Fruit fly (Drosophila melanogaster) whole organism, embryonic: ENCODE results near the gene loqs.
A peak's percentile ranks its signal among the peaks of the same experiment; 100 is the strongest.

Experiments
- Adf1 ChIP-seq: fragments of 200-800 bp; sonication (Bioruptor generic); IDR thresholded peaks from 2 replicates; pipeline ENCODE4 v1.3.6; 2022; ENCODE audit warnings: missing biosample characterization, missing genetic modification characterization
- Atf6 ChIP-seq: fragments of 200-800 bp; sonication (Bioruptor generic); IDR thresholded peaks from 2 replicates; pipeline ENCODE4 v1.3.6; 2022; ENCODE audit warnings: missing biosample characterization, missing genetic modification characterization
- BEAF-32 ChIP-seq: fragments of 200-800 bp; sonication (Bioruptor generic); optimal IDR thresholded peaks from 3 replicates; lab custom pipeline; 2017; ENCODE audit warnings: missing biosample characterization, missing genetic modification characterization, mild to moderate bottlenecking, moderate library complexity, missing genetic modification reagents
- Blimp-1 ChIP-seq: fragments of 200-800 bp; sonication (Bioruptor generic); optimal IDR thresholded peaks from 3 replicates; lab custom pipeline; 2018; ENCODE audit warnings: missing biosample characterization, missing genetic modification characterization, mild to moderate bottlenecking, moderate library complexity, missing genetic modification reagents
- Bteb2 ChIP-seq: fragments of 200-800 bp; sonication (Bioruptor generic); optimal IDR thresholded peaks from 2 replicates; lab custom pipeline; 2016; ENCODE audit warnings: missing biosample characterization, missing genetic modification characterization
- CG11093 ChIP-seq: fragments of 200-800 bp; sonication (Bioruptor generic); IDR thresholded peaks from 3 replicates; pipeline ENCODE4 v1.3.6; 2022; ENCODE audit warnings: missing biosample characterization, missing genetic modification characterization
- CG12942 ChIP-seq: fragments of 200-800 bp; sonication (Bioruptor generic); optimal IDR thresholded peaks from 3 replicates; lab custom pipeline; 2016; ENCODE audit warnings: missing biosample characterization, missing genetic modification characterization
- CG14050 ChIP-seq: fragments of 200-800 bp; sonication (Bioruptor generic); IDR thresholded peaks from 3 replicates; pipeline ENCODE4 v1.3.6; 2022; ENCODE audit warnings: missing biosample characterization, missing genetic modification characterization
- CG14965 ChIP-seq: fragments of 200-800 bp; sonication (Bioruptor generic); optimal IDR thresholded peaks from 2 replicates; lab custom pipeline; 2016; ENCODE audit warnings: missing biosample characterization, missing genetic modification characterization, borderline replicate concordance
- CG15073 ChIP-seq: fragments of 200-800 bp; sonication (Bioruptor generic); optimal IDR thresholded peaks from 2 replicates; lab custom pipeline; 2016; ENCODE audit warnings: missing biosample characterization, missing genetic modification characterization
- CG1603 ChIP-seq: fragments of 200-800 bp; sonication (Bioruptor generic); optimal IDR thresholded peaks from 2 replicates; lab custom pipeline; 2019; ENCODE audit warnings: missing biosample characterization, mild to moderate bottlenecking, missing genetic modification characterization, moderate library complexity
- CG1647 ChIP-seq: fragments of 200-800 bp; sonication (Bioruptor generic); optimal IDR thresholded peaks from 3 replicates; lab custom pipeline; 2016; ENCODE audit warnings: missing biosample characterization, missing genetic modification characterization
- CG17186 ChIP-seq: fragments of 200-800 bp; sonication (Bioruptor generic); optimal IDR thresholded peaks from 3 replicates; lab custom pipeline; 2017; ENCODE audit warnings: missing biosample characterization, missing genetic modification reagents, missing genetic modification characterization
- CG17361 ChIP-seq: fragments of 200-800 bp; sonication (Bioruptor generic); IDR thresholded peaks from 3 replicates; pipeline ENCODE4 v1.3.6; 2022; ENCODE audit warnings: missing biosample characterization, missing genetic modification characterization
- CG2116 ChIP-seq: fragments of 200-800 bp; sonication (Bioruptor generic); optimal IDR thresholded peaks from 3 replicates; lab custom pipeline; 2018; ENCODE audit warnings: missing biosample characterization, mild to moderate bottlenecking, missing genetic modification characterization
- CG6254 ChIP-seq: fragments of 200-800 bp; sonication (Bioruptor generic); optimal IDR thresholded peaks from 3 replicates; lab custom pipeline; 2017; ENCODE audit warnings: mild to moderate bottlenecking, missing biosample characterization, missing genetic modification reagents, missing genetic modification characterization
- CG7839 ChIP-seq: fragments of 200-800 bp; sonication (Bioruptor generic); optimal IDR thresholded peaks from 3 replicates; lab custom pipeline; 2018; ENCODE audit warnings: missing biosample characterization, mild to moderate bottlenecking, missing genetic modification characterization, moderate library complexity
- CG7963 ChIP-seq: fragments of 200-800 bp; sonication (Bioruptor generic); IDR thresholded peaks from 3 replicates; pipeline ENCODE4 v1.3.6; 2022; ENCODE audit warnings: missing biosample characterization, missing genetic modification characterization; ENCODE audit not compliant: partially characterized antibody
- CG8924 ChIP-seq: fragments of 200-800 bp; optimal IDR thresholded peaks from 3 replicates; lab custom pipeline; 2019; ENCODE audit warnings: missing biosample characterization, mild to moderate bottlenecking, missing genetic modification characterization, moderate library complexity
- CG9727 ChIP-seq: fragments of 200-800 bp; sonication (Bioruptor generic); optimal IDR thresholded peaks from 3 replicates; lab custom pipeline; 2017; ENCODE audit warnings: missing biosample characterization, mild to moderate bottlenecking, missing genetic modification characterization
- CrebB ChIP-seq: fragments of 200-800 bp; sonication (Bioruptor generic); optimal IDR thresholded peaks from 3 replicates; lab custom pipeline; 2018; ENCODE audit warnings: missing biosample characterization, mild to moderate bottlenecking, missing genetic modification characterization
- Doc3 ChIP-seq: fragments of 200-800 bp; sonication (Bioruptor generic); IDR thresholded peaks from 3 replicates; pipeline ENCODE4 v1.3.6; 2022; ENCODE audit warnings: missing biosample characterization, missing genetic modification characterization; ENCODE audit not compliant: partially characterized antibody
- Dref ChIP-seq: fragments of 200-800 bp; sonication (Bioruptor generic); IDR thresholded peaks from 2 replicates; pipeline ENCODE4 v1.3.6; 2022; ENCODE audit warnings: missing biosample characterization, missing genetic modification characterization
- HmgZ ChIP-seq: fragments of 200-800 bp; sonication (Bioruptor generic); optimal IDR thresholded peaks from 2 replicates; lab custom pipeline; 2018; ENCODE audit warnings: missing biosample characterization, mild to moderate bottlenecking, missing genetic modification characterization
- Hr3 ChIP-seq: fragments of 200-800 bp; sonication (Bioruptor generic); optimal IDR thresholded peaks from 3 replicates; lab custom pipeline; 2016; ENCODE audit warnings: missing biosample characterization, missing genetic modification characterization
- Hr51 ChIP-seq, 2 experiments: fragments of 200-800 bp; sonication (Bioruptor generic); optimal IDR thresholded peaks; 2 replicates in 1 of 2; 3 replicates in 1 of 2; lab custom pipeline; 2016 to 2018; ENCODE audit warnings: missing biosample characterization in 2 of 2, missing genetic modification characterization in 2 of 2, mild to moderate bottlenecking in 1 of 2, moderate library complexity in 1 of 2
- Hr78 ChIP-seq, 2 experiments: fragments of 200-800 bp in 1 of 2; fragments of >200 bp in 1 of 2; sonication (Bioruptor generic) in 1 of 2; optimal IDR thresholded peaks; 2 replicates each; lab custom pipeline; 2017 to 2019; ENCODE audit warnings: missing biosample characterization in 2 of 2, missing genetic modification characterization in 2 of 2, mild to moderate bottlenecking in 1 of 2, moderate library complexity in 1 of 2
- Lim3 ChIP-seq: fragments of 200-800 bp; sonication (Bioruptor generic); IDR thresholded peaks from 2 replicates; pipeline ENCODE4 v1.3.6; 2022; ENCODE audit warnings: missing biosample characterization, missing genetic modification characterization
- Optix ChIP-seq: fragments of 200-800 bp; sonication (Bioruptor generic); IDR thresholded peaks from 3 replicates; pipeline ENCODE4 v1.3.6; 2022; ENCODE audit warnings: missing biosample characterization, missing genetic modification characterization
- Scr ChIP-seq: fragments of 200-800 bp; sonication (Bioruptor generic); IDR thresholded peaks from 2 replicates; pipeline ENCODE4 v1.3.6; 2022; ENCODE audit warnings: missing biosample characterization, missing genetic modification characterization; ENCODE audit not compliant: partially characterized antibody
- Sry-β ChIP-seq: fragments of 200-800 bp; sonication (Bioruptor generic); optimal IDR thresholded peaks from 2 replicates; lab custom pipeline; 2018; ENCODE audit warnings: missing biosample characterization, mild to moderate bottlenecking, missing genetic modification characterization, moderate library complexity
- ash1 ChIP-seq: fragments of 200-800 bp; sonication (Bioruptor generic); optimal IDR thresholded peaks from 2 replicates; lab custom pipeline; 2018; ENCODE audit warnings: missing biosample characterization, mild to moderate bottlenecking, missing genetic modification characterization
- ato ChIP-seq: fragments of 200-800 bp; sonication (Bioruptor generic); IDR thresholded peaks from 2 replicates; pipeline ENCODE4 v1.3.6; 2022; ENCODE audit warnings: missing biosample characterization, missing genetic modification characterization; ENCODE audit not compliant: partially characterized antibody
- chinmo ChIP-seq: fragments of 200-800 bp; sonication (Bioruptor generic); IDR thresholded peaks from 4 replicates; pipeline ENCODE4 v1.3.6; 2022; ENCODE audit warnings: missing biosample characterization, missing genetic modification characterization; ENCODE audit not compliant: partially characterized antibody
- chn ChIP-seq: fragments of 200-800 bp; sonication (Bioruptor generic); optimal IDR thresholded peaks from 2 replicates; lab custom pipeline; 2016; ENCODE audit warnings: missing biosample characterization, missing genetic modification characterization
- da ChIP-seq: fragments of 200-800 bp; sonication (Bioruptor generic); optimal IDR thresholded peaks from 2 replicates; lab custom pipeline; 2016; ENCODE audit warnings: missing biosample characterization, missing genetic modification characterization
- dan ChIP-seq: fragments of 200-800 bp; sonication (Bioruptor generic); IDR thresholded peaks from 2 replicates; pipeline ENCODE4 v1.3.6; 2022; ENCODE audit warnings: missing biosample characterization, missing genetic modification characterization
- eve ChIP-seq, 2 experiments: fragments of >200 bp; optimal IDR thresholded peaks; 2 replicates each; lab custom pipeline; 2017; ENCODE audit warnings: missing biosample characterization in 2 of 2, missing genetic modification characterization in 2 of 2
- fd64A ChIP-seq: fragments of 200-800 bp; sonication (Bioruptor generic); optimal IDR thresholded peaks from 3 replicates; lab custom pipeline; 2018; ENCODE audit warnings: missing biosample characterization, mild to moderate bottlenecking, missing genetic modification characterization
- kni ChIP-seq: fragments of 200-800 bp; sonication (Bioruptor generic); optimal IDR thresholded peaks from 3 replicates; lab custom pipeline; 2017; ENCODE audit warnings: mild to moderate bottlenecking, missing biosample characterization, missing genetic modification reagents, missing genetic modification characterization
- mld ChIP-seq: fragments of 200-800 bp; sonication (Bioruptor generic); IDR thresholded peaks from 3 replicates; pipeline ENCODE4 v1.3.6; 2022; ENCODE audit warnings: missing biosample characterization, missing genetic modification characterization; ENCODE audit not compliant: partially characterized antibody
- phol ChIP-seq: fragments of 200-800 bp; sonication (Bioruptor generic); optimal IDR thresholded peaks from 3 replicates; lab custom pipeline; 2018; ENCODE audit warnings: missing biosample characterization, mild to moderate bottlenecking, missing genetic modification characterization, moderate library complexity
- pum ChIP-seq: fragments of 200-800 bp; sonication (Bioruptor generic); optimal IDR thresholded peaks from 2 replicates; lab custom pipeline; 2016; ENCODE audit warnings: missing biosample characterization, missing genetic modification characterization
- rib ChIP-seq: fragments of 200-800 bp; sonication (Bioruptor generic); IDR thresholded peaks from 2 replicates; pipeline ENCODE4 v1.3.6; 2022; ENCODE audit warnings: missing biosample characterization, missing genetic modification characterization
- sna ChIP-seq: fragments of 200-800 bp; sonication (Bioruptor generic); IDR thresholded peaks from 2 replicates; pipeline ENCODE4 v1.3.6; 2022; ENCODE audit warnings: missing biosample characterization, missing genetic modification characterization; ENCODE audit not compliant: partially characterized antibody
- so ChIP-seq: fragments of 200-800 bp; sonication (Bioruptor generic); IDR thresholded peaks from 3 replicates; pipeline ENCODE4 v1.3.6; 2022; ENCODE audit warnings: missing biosample characterization, missing genetic modification characterization
- stc ChIP-seq: fragments of 200-800 bp; sonication (Bioruptor generic); IDR thresholded peaks from 2 replicates; pipeline ENCODE4 v1.3.6; 2022; ENCODE audit warnings: missing biosample characterization, missing genetic modification characterization

loqs gene

DNA sequence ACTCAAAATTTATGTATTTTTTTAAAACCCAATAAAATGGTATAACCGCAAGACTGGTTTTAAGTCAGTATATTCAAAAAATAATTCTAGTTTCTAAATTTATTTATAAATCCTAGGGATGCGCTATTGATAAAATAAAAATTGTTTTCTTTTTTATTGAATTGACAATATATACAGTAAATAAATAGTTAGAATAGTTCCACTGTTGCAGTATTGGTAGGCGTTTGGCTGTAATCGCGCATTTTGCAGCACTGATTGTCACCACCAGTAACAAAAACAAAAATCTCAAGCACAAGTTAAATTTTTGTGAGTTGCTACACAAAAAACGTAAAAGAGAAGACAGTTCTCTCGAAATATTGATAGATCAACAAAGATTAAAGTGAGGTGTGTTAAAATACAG lies 13.5 kb upstream of the loqs start, which contains the start of gene CG31855 (continued):
- TF ChIP-seq so (GFP tag; lab: Robert Waterston, UW): peak; percentile 72; the same call in 2 of the 3 replicates
- TF ChIP-seq CG14050 (GFP tag; lab: Robert Waterston, UW): peak; percentile 67
- no peak for TF ChIP-seq Hr78 (GFP tag; optimal IDR thresholded peaks at IDR 0.05; lab: Kevin White, UChicago)
- peak; percentile 76 for TF ChIP-seq stc (GFP tag; lab: Robert Waterston, UW)
- TF ChIP-seq Sry-β (GFP tag; lab: Kevin White, UChicago): peak; percentile 52
- TF ChIP-seq Blimp-1 (GFP tag; lab: Kevin White, UChicago): peak; percentile 71
- no peak for TF ChIP-seq CG14965 (GFP tag; lab: Kevin White, UChicago)
- no peak; the same call in 1 of the 2 replicates for TF ChIP-seq Adf1 (GFP tag; lab: Robert Waterston, UW)
- TF ChIP-seq CG7963 (GFP tag; lab: Robert Waterston, UW): no peak
- TF ChIP-seq CG15073: peak; percentile 6
- peak; percentile 82 for TF ChIP-seq Hr3
- peak; percentile 17 for TF ChIP-seq da (GFP tag; lab: Kevin White, UChicago)
- TF ChIP-seq Hr51 (GFP tag; optimal IDR thresholded peaks at IDR 0.05; lab: Kevin White, UChicago): peak; percentile 81 to 82

DNA sequence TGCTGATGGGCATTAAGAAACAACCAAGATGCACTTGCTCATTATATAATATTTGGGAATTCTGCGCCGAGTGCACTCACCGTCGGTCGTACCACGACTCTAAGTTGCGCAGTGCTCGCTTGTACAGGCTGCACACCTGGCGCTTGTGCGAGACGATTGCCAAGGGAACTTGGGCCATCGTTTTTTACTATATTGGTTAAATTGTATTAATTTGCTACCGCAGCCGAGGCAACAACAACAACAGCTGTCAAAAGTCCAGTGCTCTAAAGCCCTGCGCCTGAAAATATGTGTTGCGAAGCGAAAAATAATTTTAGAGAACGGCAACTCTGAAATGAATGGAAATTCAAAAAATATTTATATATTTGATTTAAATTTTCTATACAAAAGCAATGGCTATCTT lies 11.7 kb upstream of the loqs start, which contains the start of gene ND-B22:
TSS of gene ND-B22 (minus strand) at position 349 of the 400 bp plus-strand sequence.
- TF ChIP-seq CG1603 (tag; lab: Kevin White, UChicago) (peak; percentile 46), BEAF-32 (GFP tag; lab: Kevin White, UChicago) (peak; percentile 25), mld (GFP tag; lab: Robert Waterston, UW) (no peak), HmgZ (tag; lab: Kevin White, UChicago) (peak; percentile 65), phol (peak; percentile 46), chn (peak; percentile 30), so (GFP tag; lab: Robert Waterston, UW) (no peak), CG12942 (peak; percentile 24), chinmo (GFP tag; lab: Robert Waterston, UW) (no peak), CG1647 (GFP tag; lab: Kevin White, UChicago) (peak; percentile 54), Atf6 (0 out of 2 replicates have a peak, but pooled peaks have one; percentile 13), CG7839 (tag; lab: Kevin White, UChicago) (peak; percentile 41), CG2116 (peak; percentile 3), Scr (GFP tag; lab: Robert Waterston, UW) (0 out of 2 replicates have a peak, but pooled peaks have one; percentile 25), CG6254 (GFP tag; lab: Kevin White, UChicago) (no peak), sna (GFP tag; lab: Robert Waterston, UW) (peak; percentile 43; the same call in 1 of the 2 replicates), ato (GFP tag; lab: Robert Waterston, UW) (no peak; the same call in 1 of the 2 replicates), Bteb2 (peak; percentile 8), dan (no peak), Optix (no peak), CG9727 (GFP tag; lab: Kevin White, UChicago) (no peak), Lim3 (GFP tag; lab: Robert Waterston, UW) (no peak), ash1 (GFP tag; lab: Kevin White, UChicago) (no peak), eve (GFP tag; optimal IDR thresholded peaks at IDR 0.05; lab: Kevin White, UChicago) (no peak), rib (no peak), CG11093 (GFP tag; lab: Robert Waterston, UW) (no peak), Dref (0 out of 2 replicates have a peak, but pooled peaks have one; percentile 24), kni (no peak), CrebB (tag; lab: Kevin White, UChicago) (no peak), pum (GFP tag; lab: Kevin White, UChicago) (peak; percentile 26), CG8924 (tag; lab: Kevin White, UChicago) (peak; percentile 32), CG17186 (GFP tag; lab: Kevin White, UChicago) (no peak), CG14965 (GFP tag; lab: Kevin White, UChicago) (no peak), fd64A (GFP tag; lab: Kevin White, UChicago) (no peak), CG17361 (GFP tag; lab: Robert Waterston, UW) (peak; percentile 39; the same call in 1 of the 3 replicates), Doc3 (GFP tag; lab: Robert Waterston, UW) (no peak)
